Worm (Caenorhabditis elegans): ENCODE results near the gene Y46E12A.2.

Gene Y46E12A.2

ce11 chrIII:1733412-1733811, 25.3 kb upstream of the Y46E12A.2 start:
- TF ChIP-seq fkh-10 (GFP tag; optimal IDR thresholded peaks at IDR 0.05) (peak; percentile 37), nhr-67 (tag; optimal IDR thresholded peaks at IDR 0.05) (no peak)

- TF ChIP-seq ama-1 (optimal IDR thresholded peaks at IDR 0.05) (no peak), zag-1 (tag; optimal IDR thresholded peaks at IDR 0.05) (no peak), R02D3.7 (tag; optimal IDR thresholded peaks at IDR 0.05) (no peak), fkh-2 (tag; optimal IDR thresholded peaks at IDR 0.05) (no peak), elt-1 (tag; optimal IDR thresholded peaks at IDR 0.05) (no peak), lsy-12 (tag; optimal IDR thresholded peaks at IDR 0.05) (no peak), ceh-82 (tag; optimal IDR thresholded peaks at IDR 0.05) (no peak), nhr-25 (tag; optimal IDR thresholded peaks at IDR 0.05) (no peak), pqm-1 (tag; optimal IDR thresholded peaks at IDR 0.05) (no peak), ceh-28 (tag; optimal IDR thresholded peaks at IDR 0.05) (no peak), unc-39 (tag; optimal IDR thresholded peaks at IDR 0.05) (no peak), skn-1 (tag; optimal IDR thresholded peaks at IDR 0.05) (no peak), lin-15B (tag; optimal IDR thresholded peaks at IDR 0.05) (no peak), aly-2 (tag; optimal IDR thresholded peaks at IDR 0.05) (no peak)
Observed at ce11 chrIII:1743081-1743480, 15.7 kb upstream of the Y46E12A.2 start.

- TF ChIP-seq lsy-12 (tag; optimal IDR thresholded peaks at IDR 0.05) = no peak
- no peak for TF ChIP-seq unc-62 (GFP tag; optimal IDR thresholded peaks at IDR 0.05)
- no peak for TF ChIP-seq ztf-4 (tag; optimal IDR thresholded peaks at IDR 0.05)
- no peak for TF ChIP-seq nhr-12 (tag; optimal IDR thresholded peaks at IDR 0.05)
- no peak for TF ChIP-seq sea-2 (GFP tag; optimal IDR thresholded peaks at IDR 0.05)
- no peak for TF ChIP-seq ceh-28 (tag; optimal IDR thresholded peaks at IDR 0.05)
- no peak for TF ChIP-seq elt-3 (tag; optimal IDR thresholded peaks at IDR 0.05)
- no peak for TF ChIP-seq fos-1 (tag; optimal IDR thresholded peaks at IDR 0.05)
- no peak for TF ChIP-seq zag-1 (tag; optimal IDR thresholded peaks at IDR 0.05)
- no peak for TF ChIP-seq nhr-237 (tag; optimal IDR thresholded peaks at IDR 0.05)
- no peak for TF ChIP-seq elt-2 (tag; optimal IDR thresholded peaks at IDR 0.05)
- no peak for TF ChIP-seq R02D3.7 (tag; optimal IDR thresholded peaks at IDR 0.05)
- no peak for TF ChIP-seq daf-12 (tag; optimal IDR thresholded peaks at IDR 0.05)
- no peak for TF ChIP-seq nhr-76 (tag; optimal IDR thresholded peaks at IDR 0.05)
Observed at ce11 chrIII:1743488-1744020, 15.2 kb upstream of the Y46E12A.2 start.

DNA sequence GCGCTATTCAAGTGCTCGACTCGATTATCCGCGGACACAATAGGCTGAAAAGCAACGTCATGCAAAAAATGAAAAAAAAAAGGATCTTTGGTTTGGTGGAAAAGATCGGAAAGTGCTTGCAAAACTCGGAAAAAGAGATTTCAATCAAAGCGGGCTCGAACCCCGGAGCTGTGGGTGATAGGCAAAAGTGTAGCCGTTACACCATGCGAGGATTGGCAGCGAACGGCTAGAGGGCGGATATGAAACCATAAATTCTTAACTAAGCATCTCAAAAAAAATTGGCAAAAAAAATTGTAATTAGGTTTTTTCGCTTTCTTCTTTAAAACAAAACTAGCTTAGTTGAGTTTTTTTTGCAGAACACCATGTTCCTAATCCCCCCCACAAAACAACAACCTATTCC, 14.2 kb upstream of the Y46E12A.2 start:
- no peak for TF ChIP-seq hmg-11 (tag; optimal IDR thresholded peaks at IDR 0.05)

DNA sequence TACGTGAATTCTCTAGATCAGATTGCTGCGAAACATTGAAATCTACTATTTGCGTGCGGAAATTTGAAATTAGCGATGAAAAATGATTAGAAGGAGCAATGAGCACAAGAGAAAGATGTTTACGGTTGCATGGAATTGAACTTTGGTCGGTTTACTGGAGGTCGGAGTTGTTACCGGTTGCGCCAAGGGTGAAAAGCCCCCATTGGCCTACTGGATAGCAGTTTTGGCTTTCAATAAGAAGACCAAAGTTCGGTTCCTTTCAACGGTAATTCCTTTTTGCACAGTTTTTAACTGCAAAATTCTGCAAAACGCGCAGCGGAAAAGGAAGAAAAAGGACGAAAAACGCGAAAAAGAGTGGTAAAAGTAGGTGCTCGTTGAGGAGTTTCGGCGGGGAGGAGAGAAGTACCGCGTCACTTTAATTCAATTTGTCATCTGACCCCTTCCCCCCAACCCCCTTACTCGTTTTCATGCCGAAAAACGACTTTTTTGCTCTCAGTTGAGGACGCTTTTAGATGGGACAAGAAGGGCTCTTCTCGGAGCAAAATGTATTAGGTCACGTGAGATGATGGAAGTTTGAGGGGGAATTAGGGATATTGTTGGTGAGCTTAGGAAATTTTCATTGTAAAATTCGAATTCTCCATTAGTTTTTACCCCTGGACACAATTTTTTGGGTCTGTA, 13.1 kb upstream of the Y46E12A.2 start:
- no peak for TF ChIP-seq sea-2 (GFP tag; optimal IDR thresholded peaks at IDR 0.05)
- no peak for TF ChIP-seq fos-1 (tag; optimal IDR thresholded peaks at IDR 0.05)
- TF ChIP-seq fkh-10 (GFP tag; optimal IDR thresholded peaks at IDR 0.05) = peak; percentile 72
- TF ChIP-seq ama-1 (optimal IDR thresholded peaks at IDR 0.05) = no peak
- TF ChIP-seq mdl-1 (tag; optimal IDR thresholded peaks at IDR 0.05) = no peak
- TF ChIP-seq zag-1 (tag; optimal IDR thresholded peaks at IDR 0.05) = no peak
- no peak for TF ChIP-seq nfya-1 (tag; optimal IDR thresholded peaks at IDR 0.05; ENCODE audit: insufficient read depth)
- TF ChIP-seq lin-15B (tag; optimal IDR thresholded peaks at IDR 0.05) = no peak
- no peak for TF ChIP-seq pqm-1 (tag; optimal IDR thresholded peaks at IDR 0.05)

DNA sequence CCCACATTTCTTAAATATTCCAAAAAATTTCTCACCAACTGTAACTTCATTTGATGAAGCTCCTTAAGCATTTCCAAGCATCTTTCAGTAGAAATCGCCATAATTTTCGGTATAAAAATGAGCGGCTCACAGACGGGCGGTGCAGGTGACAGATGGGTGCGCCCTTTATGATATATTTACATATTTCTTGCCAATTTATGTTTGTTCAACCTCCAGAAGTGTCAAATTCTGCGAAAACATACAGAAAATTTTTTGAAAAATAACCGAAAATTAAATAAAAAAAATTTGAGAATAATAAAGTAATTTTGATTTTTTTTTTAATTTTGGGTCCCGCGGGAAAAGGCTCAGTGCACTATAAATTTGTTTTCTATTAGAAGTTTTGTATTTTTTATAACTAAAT, 3.9 kb upstream of the Y46E12A.2 start, which contains the start of gene Y46E12A.3:
Gene Y46E12A.3 (minus strand): TSS at position 101 of the 400 bp plus-strand sequence.
- TF ChIP-seq ZK546.5 (tag; optimal IDR thresholded peaks at IDR 0.05) (no peak), ceh-82 (tag; optimal IDR thresholded peaks at IDR 0.05) (no peak), ceh-28 (tag; optimal IDR thresholded peaks at IDR 0.05) (no peak), eor-1 (tag; optimal IDR thresholded peaks at IDR 0.05) (no peak), lin-39 (tag; optimal IDR thresholded peaks at IDR 0.05) (no peak)
